Worm (Caenorhabditis elegans) whole organism, mixed stage, embryonic: Measurements from ENCODE around the gene aak-2.

Source experiments
- M03D4.4 ChIP-seq: sonication (generic microtip); optimal IDR thresholded peaks from 2 replicates; lab custom pipeline; 2017; ENCODE audit warnings: mild to moderate bottlenecking, missing genetic modification characterization, missing compliant biosample characterization
- bed-3 ChIP-seq: fragments of 200-800 bp; sonication (Bioruptor generic); optimal IDR thresholded peaks from 3 replicates; lab custom pipeline; 2018; ENCODE audit warnings: mild to moderate bottlenecking, missing genetic modification characterization, moderate library complexity, missing compliant biosample characterization
- blmp-1 ChIP-seq: fragments of 150-350 bp; optimal IDR thresholded peaks from 2 replicates; lab custom pipeline; 2014; ENCODE audit warnings: missing biosample characterization, missing genetic modification characterization
- ceh-39 ChIP-seq: fragments of 150-350 bp; optimal IDR thresholded peaks from 2 replicates; lab custom pipeline; 2014; ENCODE audit warnings: missing biosample characterization, missing genetic modification characterization
- ceh-83 ChIP-seq: fragments of 200-800 bp; sonication (Bioruptor generic); optimal IDR thresholded peaks from 2 replicates; lab custom pipeline; 2018; ENCODE audit warnings: mild to moderate bottlenecking, missing genetic modification characterization, missing compliant biosample characterization
- ces-1 ChIP-seq: fragments of 150-350 bp; optimal IDR thresholded peaks from 2 replicates; lab custom pipeline; 2014; ENCODE audit warnings: missing biosample characterization, missing genetic modification reagents, missing genetic modification characterization
- cnd-1 ChIP-seq: fragments of 200-800 bp; sonication (Bioruptor generic); optimal IDR thresholded peaks from 2 replicates; lab custom pipeline; 2018; ENCODE audit warnings: mild to moderate bottlenecking, missing genetic modification characterization, missing compliant biosample characterization
- drap-1 ChIP-seq: fragments of 200-800 bp; sonication (Bioruptor generic); optimal IDR thresholded peaks from 3 replicates; lab custom pipeline; 2018; ENCODE audit warnings: mild to moderate bottlenecking, missing genetic modification characterization, missing compliant biosample characterization
- elt-1 ChIP-seq: sonication (generic microtip); optimal IDR thresholded peaks from 2 replicates; lab custom pipeline; 2017; ENCODE audit warnings: missing genetic modification characterization, mild to moderate bottlenecking, missing compliant biosample characterization, antibody characterized with exemption, moderate library complexity, borderline replicate concordance; ENCODE audit not compliant: insufficient read depth
- elt-3 ChIP-seq: fragments of 150-350 bp; optimal IDR thresholded peaks from 2 replicates; lab custom pipeline; 2014; ENCODE audit warnings: missing biosample characterization, missing genetic modification characterization
- flh-1 ChIP-seq: fragments of 200-800 bp; sonication (Bioruptor generic); optimal IDR thresholded peaks from 2 replicates; lab custom pipeline; 2018; ENCODE audit warnings: mild to moderate bottlenecking, missing genetic modification characterization, moderate library complexity, missing compliant biosample characterization
- ham-2 ChIP-seq: fragments of 200-800 bp; sonication (Bioruptor generic); optimal IDR thresholded peaks from 2 replicates; lab custom pipeline; 2018; ENCODE audit warnings: mild to moderate bottlenecking, missing genetic modification characterization, missing compliant biosample characterization
- hlh-1 ChIP-seq: fragments of 150-350 bp; optimal IDR thresholded peaks from 2 replicates; lab custom pipeline; 2014; ENCODE audit warnings: missing biosample characterization, missing genetic modification reagents, missing genetic modification characterization
- lin-13 ChIP-seq: fragments of 150-350 bp; optimal IDR thresholded peaks from 2 replicates; lab custom pipeline; 2014; ENCODE audit warnings: missing biosample characterization, missing genetic modification characterization
- lin-32 ChIP-seq: fragments of 200-800 bp; sonication (Bioruptor generic); optimal IDR thresholded peaks from 2 replicates; lab custom pipeline; 2018; ENCODE audit warnings: mild to moderate bottlenecking, missing genetic modification characterization, missing compliant biosample characterization
- lsy-2 ChIP-seq: fragments of 150-350 bp; optimal IDR thresholded peaks from 2 replicates; lab custom pipeline; 2014; ENCODE audit warnings: missing biosample characterization, missing genetic modification characterization
- mab-5 ChIP-seq: fragments of 150-350 bp; optimal IDR thresholded peaks from 2 replicates; lab custom pipeline; 2014; ENCODE audit warnings: missing biosample characterization, missing genetic modification characterization
- mep-1 ChIP-seq: fragments of 150-350 bp; optimal IDR thresholded peaks from 2 replicates; lab custom pipeline; 2017; ENCODE audit warnings: missing biosample characterization, missing genetic modification reagents, missing genetic modification characterization, inconsistent platforms
- mls-2 ChIP-seq: sonication (generic microtip); optimal IDR thresholded peaks from 2 replicates; lab custom pipeline; 2016; ENCODE audit warnings: mild to moderate bottlenecking, missing genetic modification characterization, moderate library complexity, missing compliant biosample characterization
- nhr-12 ChIP-seq: fragments of 150-350 bp; optimal IDR thresholded peaks from 2 replicates; lab custom pipeline; 2014; ENCODE audit warnings: missing biosample characterization, missing genetic modification characterization
- nhr-2 ChIP-seq: fragments of 150-350 bp; optimal IDR thresholded peaks from 2 replicates; lab custom pipeline; 2014; ENCODE audit warnings: missing biosample characterization, missing genetic modification characterization
- nhr-237 ChIP-seq: fragments of 150-350 bp; optimal IDR thresholded peaks from 2 replicates; lab custom pipeline; 2014; ENCODE audit warnings: missing biosample characterization, missing genetic modification characterization
- nhr-76 ChIP-seq: sonication (generic microtip); optimal IDR thresholded peaks from 2 replicates; lab custom pipeline; 2017; ENCODE audit warnings: missing biosample characterization, missing genetic modification characterization
- pha-4 ChIP-seq: fragments of 150-350 bp; optimal IDR thresholded peaks from 2 replicates; lab custom pipeline; 2018; ENCODE audit warnings: missing biosample characterization, missing genetic modification reagents, missing genetic modification characterization
- snpc-4 ChIP-seq: fragments of 150-350 bp; optimal IDR thresholded peaks from 2 replicates; lab custom pipeline; 2014; ENCODE audit warnings: missing biosample characterization, missing genetic modification characterization
- sptf-1 ChIP-seq: sonication (generic microtip); optimal IDR thresholded peaks from 2 replicates; lab custom pipeline; 2017; ENCODE audit warnings: mild to moderate bottlenecking, missing genetic modification characterization, moderate library complexity, missing compliant biosample characterization
- unc-120 ChIP-seq: sonication (generic microtip); optimal IDR thresholded peaks from 2 replicates; lab custom pipeline; 2017; ENCODE audit warnings: missing genetic modification characterization, missing compliant biosample characterization; ENCODE audit not compliant: poor library complexity, severe bottlenecking
- unc-62 ChIP-seq: fragments of 150-350 bp; optimal IDR thresholded peaks from 2 replicates; lab custom pipeline; 2014; ENCODE audit warnings: missing biosample characterization, missing genetic modification reagents, missing genetic modification characterization
- zip-8 ChIP-seq: fragments of 150-350 bp; optimal IDR thresholded peaks from 2 replicates; lab custom pipeline; 2014; ENCODE audit warnings: missing biosample characterization, missing genetic modification characterization
- ztf-11 ChIP-seq: fragments of 150-350 bp; optimal IDR thresholded peaks from 2 replicates; lab custom pipeline; 2014; ENCODE audit warnings: missing biosample characterization, missing genetic modification characterization

Gene aak-2

ce11 chrX:16772112-16772731 lies 23.7 kb upstream of the aak-2 start:
- no peak for TF ChIP-seq mab-5 (tag; lab: Kevin White, UChicago)
- TF ChIP-seq unc-62 (GFP tag; lab: Kevin White, UChicago) = no peak
- TF ChIP-seq blmp-1 = no peak
- TF ChIP-seq nhr-12 (tag; lab: Kevin White, UChicago) = no peak

ce11 chrX:16773421-16773820 lies 22.5 kb upstream of the aak-2 start:
- TF ChIP-seq mab-5 (tag; lab: Kevin White, UChicago) (no peak), sptf-1 (tag; lab: Kevin White, UChicago) (no peak), lsy-2 (tag; lab: Kevin White, UChicago) (no peak), snpc-4 (tag; lab: Kevin White, UChicago) (no peak), drap-1 (GFP tag; lab: Kevin White, UChicago) (no peak), pha-4 (no peak), ham-2 (GFP tag; lab: Kevin White, UChicago) (no peak), ztf-11 (tag; lab: Kevin White, UChicago) (no peak), elt-3 (tag; lab: Kevin White, UChicago) (no peak), elt-1 (tag; lab: Kevin White, UChicago) (no peak), nhr-237 (no peak), ceh-83 (GFP tag; lab: Kevin White, UChicago) (no peak), blmp-1 (no peak), lin-32 (GFP tag; lab: Kevin White, UChicago) (no peak), unc-120 (tag; lab: Kevin White, UChicago) (no peak), bed-3 (no peak), zip-8 (tag; lab: Kevin White, UChicago) (no peak), nhr-2 (tag; lab: Kevin White, UChicago) (no peak)

- TF ChIP-seq unc-120 (tag; lab: Kevin White, UChicago) (no peak), hlh-1 (tag; lab: Kevin White, UChicago) (peak; percentile 52)
These were observed 20.5 kb upstream of the aak-2 start for ce11 chrX:16775335-16775835.

- TF ChIP-seq zip-8 (tag; lab: Kevin White, UChicago) = no peak
- no peak for TF ChIP-seq flh-1 (GFP tag; lab: Kevin White, UChicago)
- no peak for TF ChIP-seq ces-1 (GFP tag; lab: Kevin White, UChicago)
- TF ChIP-seq unc-120 (tag; lab: Kevin White, UChicago) = no peak
- no peak for TF ChIP-seq blmp-1
- no peak for TF ChIP-seq nhr-76
- TF ChIP-seq elt-3 (tag; lab: Kevin White, UChicago) = no peak
- TF ChIP-seq nhr-237 = no peak
- no peak for TF ChIP-seq lin-13 (tag; lab: Kevin White, UChicago)
- TF ChIP-seq lsy-2 (tag; lab: Kevin White, UChicago) = no peak
- TF ChIP-seq ztf-11 (tag; lab: Kevin White, UChicago) = no peak
- no peak for TF ChIP-seq ham-2 (GFP tag; lab: Kevin White, UChicago)
- no peak for TF ChIP-seq sptf-1 (tag; lab: Kevin White, UChicago)
- no peak for TF ChIP-seq nhr-12 (tag; lab: Kevin White, UChicago)
- no peak for TF ChIP-seq mab-5 (tag; lab: Kevin White, UChicago)
- TF ChIP-seq nhr-2 (tag; lab: Kevin White, UChicago) = no peak
- no peak for TF ChIP-seq snpc-4 (tag; lab: Kevin White, UChicago)
- no peak for TF ChIP-seq M03D4.4 (tag; lab: Kevin White, UChicago)
These were observed 13.1 kb upstream of the aak-2 start, which contains the start of gene T01C8.3 for ce11 chrX:16782797-16783259. Gene T01C8.3, minus strand, starts transcription at chrX:16783209.

ce11 chrX:16784038-16784437 lies 11.8 kb upstream of the aak-2 start:
- TF ChIP-seq lin-32 (GFP tag; lab: Kevin White, UChicago) = no peak
- no peak for TF ChIP-seq mls-2 (tag; lab: Kevin White, UChicago)
- TF ChIP-seq flh-1 (GFP tag; lab: Kevin White, UChicago) = no peak
- TF ChIP-seq unc-120 (tag; lab: Kevin White, UChicago) = no peak
- TF ChIP-seq unc-62 (GFP tag; lab: Kevin White, UChicago) = no peak
- no peak for TF ChIP-seq cnd-1
- no peak for TF ChIP-seq sptf-1 (tag; lab: Kevin White, UChicago)
- no peak for TF ChIP-seq ceh-39 (tag; lab: Kevin White, UChicago)
- TF ChIP-seq nhr-2 (tag; lab: Kevin White, UChicago) = no peak
- no peak for TF ChIP-seq ceh-83 (GFP tag; lab: Kevin White, UChicago)
- no peak for TF ChIP-seq mep-1 (tag; lab: Kevin White, UChicago)
- TF ChIP-seq lsy-2 (tag; lab: Kevin White, UChicago) = no peak
- no peak for TF ChIP-seq lin-13 (tag; lab: Kevin White, UChicago)
- TF ChIP-seq drap-1 (GFP tag; lab: Kevin White, UChicago) = no peak
- no peak for TF ChIP-seq nhr-12 (tag; lab: Kevin White, UChicago)
- no peak for TF ChIP-seq elt-3 (tag; lab: Kevin White, UChicago)
- no peak for TF ChIP-seq mab-5 (tag; lab: Kevin White, UChicago)
- TF ChIP-seq snpc-4 (tag; lab: Kevin White, UChicago) = no peak
- no peak for TF ChIP-seq nhr-76
